Fruit fly (Drosophila melanogaster) whole organism, embryonic: ENCODE data around the gene Est-Q.

ENCODE experiments used
- CG1024 ChIP-seq: fragments of 200-800 bp; sonication (Bioruptor generic); IDR thresholded peaks from 2 replicates; pipeline ENCODE4 v1.3.6; 2022; ENCODE audit warnings: missing biosample characterization, missing genetic modification characterization
- CG11456 ChIP-seq: fragments of 200-800 bp; sonication (Bioruptor generic); IDR thresholded peaks from 3 replicates; pipeline ENCODE4 v1.3.6; 2022; ENCODE audit warnings: missing biosample characterization, missing genetic modification characterization
- CG12104 ChIP-seq: fragments of 200-800 bp; sonication (Bioruptor generic); optimal IDR thresholded peaks from 3 replicates; lab custom pipeline; 2016; ENCODE audit warnings: missing biosample characterization, missing genetic modification characterization
- CG12155 ChIP-seq: fragments of 200-800 bp; sonication (Bioruptor generic); optimal IDR thresholded peaks from 3 replicates; lab custom pipeline; 2016; ENCODE audit warnings: missing biosample characterization, missing genetic modification characterization
- CG12391 ChIP-seq: fragments of 200-800 bp; sonication (Bioruptor generic); optimal IDR thresholded peaks from 3 replicates; lab custom pipeline; 2018; ENCODE audit warnings: missing biosample characterization, mild to moderate bottlenecking, missing genetic modification characterization, moderate library complexity
- CG12769 ChIP-seq: fragments of 200-800 bp; sonication (Bioruptor generic); optimal IDR thresholded peaks from 2 replicates; lab custom pipeline; 2019; ENCODE audit warnings: missing biosample characterization, mild to moderate bottlenecking, missing genetic modification characterization, moderate library complexity
- CG14050 ChIP-seq: fragments of 200-800 bp; sonication (Bioruptor generic); IDR thresholded peaks from 3 replicates; pipeline ENCODE4 v1.3.6; 2022; ENCODE audit warnings: missing biosample characterization, missing genetic modification characterization
- CG15073 ChIP-seq: fragments of 200-800 bp; sonication (Bioruptor generic); optimal IDR thresholded peaks from 2 replicates; lab custom pipeline; 2016; ENCODE audit warnings: missing biosample characterization, missing genetic modification characterization
- CG17361 ChIP-seq: fragments of 200-800 bp; sonication (Bioruptor generic); IDR thresholded peaks from 3 replicates; pipeline ENCODE4 v1.3.6; 2022; ENCODE audit warnings: missing biosample characterization, missing genetic modification characterization
- CG17385 ChIP-seq: fragments of 200-800 bp; sonication (Bioruptor generic); optimal IDR thresholded peaks from 3 replicates; lab custom pipeline; 2018; ENCODE audit warnings: missing biosample characterization, mild to moderate bottlenecking, missing genetic modification characterization
- CG3065 ChIP-seq: fragments of 200-800 bp; sonication (Bioruptor generic); optimal IDR thresholded peaks from 2 replicates; lab custom pipeline; 2016; ENCODE audit warnings: missing biosample characterization, missing genetic modification characterization
- CG3281 ChIP-seq: fragments of 200-800 bp; sonication (Bioruptor generic); optimal IDR thresholded peaks from 3 replicates; lab custom pipeline; 2017; ENCODE audit warnings: missing biosample characterization, mild to moderate bottlenecking, missing genetic modification characterization
- CG3838 ChIP-seq: fragments of 200-800 bp; sonication (Bioruptor generic); optimal IDR thresholded peaks from 3 replicates; lab custom pipeline; 2016; ENCODE audit warnings: missing biosample characterization, missing genetic modification characterization
- CG6254 ChIP-seq: fragments of 200-800 bp; sonication (Bioruptor generic); optimal IDR thresholded peaks from 3 replicates; lab custom pipeline; 2017; ENCODE audit warnings: mild to moderate bottlenecking, missing biosample characterization, missing genetic modification reagents, missing genetic modification characterization
- CG6813 ChIP-seq: fragments of 200-800 bp; sonication (Bioruptor generic); optimal IDR thresholded peaks from 2 replicates; lab custom pipeline; 2017; ENCODE audit warnings: missing biosample characterization, missing genetic modification characterization, mild to moderate bottlenecking, moderate library complexity, missing genetic modification reagents
- CG6854 ChIP-seq: fragments of 200-800 bp; sonication (Bioruptor generic); optimal IDR thresholded peaks from 3 replicates; lab custom pipeline; 2017; ENCODE audit warnings: missing biosample characterization, mild to moderate bottlenecking, missing genetic modification characterization
- CG8765 ChIP-seq: fragments of 200-800 bp; sonication (Bioruptor generic); IDR thresholded peaks from 2 replicates; pipeline ENCODE4 v1.3.6; 2022; ENCODE audit warnings: missing biosample characterization, missing genetic modification characterization
- CHES-1-like ChIP-seq: fragments of 200-800 bp; sonication (Bioruptor generic); optimal IDR thresholded peaks from 2 replicates; lab custom pipeline; 2016; ENCODE audit warnings: missing biosample characterization, missing genetic modification characterization
- CkIIα-i1 ChIP-seq: fragments of 200-800 bp; sonication (Bioruptor generic); IDR thresholded peaks from 2 replicates; pipeline ENCODE4 v1.3.6; 2022; ENCODE audit warnings: missing biosample characterization, missing genetic modification characterization
- GATAe ChIP-seq: fragments of 200-800 bp; sonication (Bioruptor generic); conservative IDR thresholded peaks from 2 replicates; pipeline ENCODE4 v1.3.6; 2022; ENCODE audit warnings: missing biosample characterization, missing genetic modification characterization
- Hand ChIP-seq: fragments of 200-800 bp; sonication (Bioruptor generic); optimal IDR thresholded peaks from 2 replicates; lab custom pipeline; 2017; ENCODE audit warnings: mild to moderate bottlenecking, missing biosample characterization, missing genetic modification reagents, missing genetic modification characterization
- Hr3 ChIP-seq: fragments of 200-800 bp; sonication (Bioruptor generic); optimal IDR thresholded peaks from 3 replicates; lab custom pipeline; 2016; ENCODE audit warnings: missing biosample characterization, missing genetic modification characterization
- Jarid2 ChIP-seq: fragments of 200-800 bp; sonication (Bioruptor generic); optimal IDR thresholded peaks from 3 replicates; lab custom pipeline; 2017; ENCODE audit warnings: mild to moderate bottlenecking, missing biosample characterization, missing genetic modification reagents, missing genetic modification characterization
- NC2α ChIP-seq: fragments of 200-800 bp; sonication (Bioruptor generic); optimal IDR thresholded peaks from 2 replicates; lab custom pipeline; 2016; ENCODE audit warnings: missing biosample characterization, missing genetic modification characterization
- NK7.1 ChIP-seq: fragments of 200-800 bp; sonication (Bioruptor generic); optimal IDR thresholded peaks from 3 replicates; lab custom pipeline; 2016; ENCODE audit warnings: missing biosample characterization, missing genetic modification characterization
- Nf-YB ChIP-seq: fragments of 200-800 bp; sonication (Bioruptor generic); optimal IDR thresholded peaks from 3 replicates; lab custom pipeline; 2019; ENCODE audit warnings: missing biosample characterization, mild to moderate bottlenecking, missing genetic modification characterization, moderate library complexity
- PHDP ChIP-seq: fragments of 200-800 bp; sonication (Bioruptor generic); optimal IDR thresholded peaks from 3 replicates; lab custom pipeline; 2018; ENCODE audit warnings: missing biosample characterization, mild to moderate bottlenecking, missing genetic modification characterization, moderate library complexity
- Ssrp ChIP-seq: fragments of 200-800 bp; sonication (Bioruptor generic); optimal IDR thresholded peaks from 2 replicates; lab custom pipeline; 2018; ENCODE audit warnings: missing biosample characterization, mild to moderate bottlenecking, missing genetic modification characterization, moderate library complexity
- Tbp ChIP-seq: fragments of >200 bp; optimal IDR thresholded peaks from 2 replicates; lab custom pipeline; 2018; ENCODE audit warnings: missing biosample characterization, missing genetic modification characterization
- Usf ChIP-seq: fragments of 200-800 bp; sonication (Bioruptor generic); optimal IDR thresholded peaks from 2 replicates; lab custom pipeline; 2017; ENCODE audit warnings: missing genotype, missing biosample characterization, missing genetic modification characterization
- abd-A ChIP-seq: fragments of 200-800 bp; sonication (Bioruptor generic); optimal IDR thresholded peaks from 3 replicates; lab custom pipeline; 2019; ENCODE audit warnings: missing biosample characterization, mild to moderate bottlenecking, missing genetic modification characterization, moderate library complexity
- aop ChIP-seq: fragments of 200-800 bp; sonication (Bioruptor generic); IDR thresholded peaks from 2 replicates; pipeline ENCODE4 v1.3.6; 2022; ENCODE audit warnings: missing biosample characterization, missing genetic modification characterization
- ap ChIP-seq: fragments of 200-800 bp; sonication (Bioruptor generic); IDR thresholded peaks from 2 replicates; pipeline ENCODE4 v1.3.6; 2022; ENCODE audit warnings: missing biosample characterization, missing genetic modification characterization
- az2 ChIP-seq: fragments of 200-800 bp; sonication (Bioruptor generic); optimal IDR thresholded peaks from 3 replicates; lab custom pipeline; 2016; ENCODE audit warnings: missing biosample characterization, missing genetic modification characterization
- cas ChIP-seq: fragments of 200-800 bp; sonication (Bioruptor generic); IDR thresholded peaks from 2 replicates; pipeline ENCODE4 v1.3.6; 2022; ENCODE audit warnings: missing biosample characterization, missing genetic modification characterization
- corto ChIP-seq: fragments of 200-800 bp; sonication (Bioruptor generic); optimal IDR thresholded peaks from 2 replicates; lab custom pipeline; 2016; ENCODE audit warnings: missing biosample characterization, mild to moderate bottlenecking, missing genetic modification characterization, moderate library complexity
- crc ChIP-seq: fragments of 200-800 bp; sonication (Bioruptor generic); optimal IDR thresholded peaks from 2 replicates; lab custom pipeline; 2016; ENCODE audit warnings: missing biosample characterization, missing genetic modification characterization
- dpn ChIP-seq, 2 experiments: fragments of 200-800 bp; sonication (Bioruptor generic); optimal IDR thresholded peaks; 3 replicates each; lab custom pipeline; 2016; ENCODE audit warnings: missing biosample characterization in 2 of 2, missing genetic modification characterization in 2 of 2
- exex ChIP-seq: fragments of 200-800 bp; sonication (Bioruptor generic); optimal IDR thresholded peaks from 4 replicates; lab custom pipeline; 2018; ENCODE audit warnings: missing biosample characterization, mild to moderate bottlenecking, missing genetic modification characterization, moderate library complexity
- eyg ChIP-seq: fragments of 200-800 bp; sonication (Bioruptor generic); optimal IDR thresholded peaks from 3 replicates; lab custom pipeline; 2016; ENCODE audit warnings: missing biosample characterization, missing genetic modification characterization
- fu2 ChIP-seq: fragments of 200-800 bp; sonication (Bioruptor generic); optimal IDR thresholded peaks from 2 replicates; lab custom pipeline; 2016; ENCODE audit warnings: missing biosample characterization, missing genetic modification characterization
- h ChIP-seq: fragments of >200 bp; optimal IDR thresholded peaks from 2 replicates; lab custom pipeline; 2017
- inv ChIP-seq: fragments of 200-800 bp; sonication (Bioruptor generic); IDR thresholded peaks from 2 replicates; pipeline ENCODE4 v1.3.6; 2022; ENCODE audit warnings: missing biosample characterization, missing genetic modification characterization; ENCODE audit not compliant: partially characterized antibody
- lola ChIP-seq, 3 experiments: fragments of >200 bp in 2 of 3; fragments of 200-800 bp in 1 of 3; sonication (Bioruptor generic) in 1 of 3; optimal IDR thresholded peaks; 2 replicates each; lab custom pipeline; 2017 to 2019; ENCODE audit warnings: missing biosample characterization in 3 of 3, missing genetic modification characterization in 3 of 3, mild to moderate bottlenecking in 1 of 3, moderate library complexity in 1 of 3
- p53 ChIP-seq: fragments of 200-800 bp; sonication (Bioruptor generic); optimal IDR thresholded peaks from 2 replicates; lab custom pipeline; 2016; ENCODE audit warnings: missing biosample characterization, missing genetic modification characterization
- peb ChIP-seq: fragments of 200-800 bp; sonication (Bioruptor generic); IDR thresholded peaks from 2 replicates; pipeline ENCODE4 v1.3.6; 2022; ENCODE audit warnings: missing biosample characterization, missing genetic modification characterization
- sd ChIP-seq: fragments of 200-800 bp; sonication (Bioruptor generic); optimal IDR thresholded peaks from 3 replicates; lab custom pipeline; 2018; ENCODE audit warnings: missing biosample characterization, mild to moderate bottlenecking, missing genetic modification characterization, moderate library complexity
- shn ChIP-seq: fragments of 200-800 bp; sonication (Bioruptor generic); optimal IDR thresholded peaks from 3 replicates; lab custom pipeline; 2016; ENCODE audit warnings: missing biosample characterization, missing genetic modification characterization
- sima ChIP-seq: fragments of 200-800 bp; sonication (Bioruptor generic); optimal IDR thresholded peaks from 2 replicates; lab custom pipeline; 2016; ENCODE audit warnings: missing biosample characterization, missing genetic modification characterization
- sob ChIP-seq: fragments of 200-800 bp; sonication (Bioruptor generic); IDR thresholded peaks from 2 replicates; pipeline ENCODE4 v1.3.6; 2022; ENCODE audit warnings: missing biosample characterization, missing genetic modification characterization
- tin ChIP-seq: fragments of 200-800 bp; sonication (Bioruptor generic); optimal IDR thresholded peaks from 3 replicates; lab custom pipeline; 2016; ENCODE audit warnings: missing biosample characterization, missing genetic modification characterization
- zen ChIP-seq: fragments of 200-800 bp; sonication (Bioruptor generic); optimal IDR thresholded peaks from 3 replicates; lab custom pipeline; 2018; ENCODE audit warnings: missing biosample characterization, mild to moderate bottlenecking, missing genetic modification characterization, moderate library complexity

Est-Q gene

dm6 chr3L:21453623-21454022 lies 47.6 kb upstream of the Est-Q start (continued):
- peak; percentile 4 for TF ChIP-seq CG12104
- TF ChIP-seq lola (GFP tag; optimal IDR thresholded peaks at IDR 0.05; lab: Kevin White, UChicago) = peak in 1 of 3 experiments; percentile 79
- peak; percentile 18 for TF ChIP-seq CG17385 (GFP tag; lab: Kevin White, UChicago)
- peak; percentile 14 for TF ChIP-seq NC2α (GFP tag; lab: Kevin White, UChicago)
- no peak for TF ChIP-seq cas
- TF ChIP-seq CG1024 (GFP tag; lab: Robert Waterston, UW) = no peak
- no peak for TF ChIP-seq CG3281 (GFP tag; lab: Kevin White, UChicago)
- peak; percentile 66 for TF ChIP-seq CG6813
- TF ChIP-seq peb (GFP tag; lab: Robert Waterston, UW) = peak; percentile 34; the same call in 1 of the 2 replicates
- TF ChIP-seq p53 (GFP tag; lab: Kevin White, UChicago) = no peak
- TF ChIP-seq CG12155 = peak; percentile 26
- TF ChIP-seq Tbp = no peak
- no peak for TF ChIP-seq sima (GFP tag; lab: Kevin White, UChicago)
- no peak for TF ChIP-seq abd-A
- no peak for TF ChIP-seq Jarid2 (GFP tag; lab: Kevin White, UChicago)
- peak; percentile 68 for TF ChIP-seq CG17361 (GFP tag; lab: Robert Waterston, UW)
- no peak for TF ChIP-seq eyg (GFP tag; lab: Kevin White, UChicago)
- TF ChIP-seq crc (GFP tag; lab: Kevin White, UChicago) = no peak
- TF ChIP-seq aop (GFP tag; lab: Robert Waterston, UW) = no peak
- TF ChIP-seq PHDP (tag; lab: Kevin White, UChicago) = peak; percentile 10
- no peak for TF ChIP-seq CHES-1-like
- no peak for TF ChIP-seq fu2 (GFP tag; lab: Kevin White, UChicago)
- peak; percentile 61 for TF ChIP-seq az2 (GFP tag; lab: Kevin White, UChicago)
- peak; percentile 62 for TF ChIP-seq Ssrp (tag; lab: Kevin White, UChicago)
- TF ChIP-seq dpn (GFP tag; optimal IDR thresholded peaks at IDR 0.05; lab: Kevin White, UChicago) = peak; percentile 15 to 45
- TF ChIP-seq NK7.1 = no peak
- peak; percentile 60 for TF ChIP-seq Usf (GFP tag; lab: Kevin White, UChicago)
- peak; percentile 29 for TF ChIP-seq Hr3
- no peak for TF ChIP-seq CG3065
- TF ChIP-seq CG8765 (GFP tag; lab: Robert Waterston, UW) = peak; percentile 81
- TF ChIP-seq CG15073 (GFP tag; lab: Kevin White, UChicago) = no peak
- TF ChIP-seq CG6254 (GFP tag; lab: Kevin White, UChicago) = peak; percentile 58
- no peak for TF ChIP-seq sd (tag; lab: Kevin White, UChicago)
- no peak for TF ChIP-seq exex (tag; lab: Kevin White, UChicago)
- TF ChIP-seq CG12769 = no peak
- TF ChIP-seq tin (GFP tag; lab: Kevin White, UChicago) = peak; percentile 60
- no peak for TF ChIP-seq CG6854 (GFP tag; lab: Kevin White, UChicago)
- TF ChIP-seq CG12391 = peak; percentile 75
- TF ChIP-seq shn (GFP tag; lab: Kevin White, UChicago) = peak; percentile 7
- no peak for TF ChIP-seq sob (GFP tag; lab: Robert Waterston, UW)
- no peak for TF ChIP-seq Hand
- no peak for TF ChIP-seq inv (GFP tag; lab: Robert Waterston, UW)
- no peak for TF ChIP-seq h
- no peak for TF ChIP-seq GATAe (GFP tag; lab: Robert Waterston, UW)
- TF ChIP-seq corto (GFP tag; lab: Kevin White, UChicago) = no peak
- no peak for TF ChIP-seq CG14050 (GFP tag; lab: Robert Waterston, UW)
- no peak for TF ChIP-seq CG3838 (GFP tag; lab: Kevin White, UChicago)
- TF ChIP-seq Nf-YB (GFP tag; lab: Kevin White, UChicago) = peak; percentile 36
- no peak for TF ChIP-seq ap
- TF ChIP-seq CkIIα-i1 (GFP tag; lab: Robert Waterston, UW) = no peak
- TF ChIP-seq CG11456 = no peak
- TF ChIP-seq zen = peak; percentile 76
